Fruit fly (Drosophila melanogaster): ENCODE results near the gene CkIIalpha-i1.

The CkIIalpha-i1 gene

DNA sequence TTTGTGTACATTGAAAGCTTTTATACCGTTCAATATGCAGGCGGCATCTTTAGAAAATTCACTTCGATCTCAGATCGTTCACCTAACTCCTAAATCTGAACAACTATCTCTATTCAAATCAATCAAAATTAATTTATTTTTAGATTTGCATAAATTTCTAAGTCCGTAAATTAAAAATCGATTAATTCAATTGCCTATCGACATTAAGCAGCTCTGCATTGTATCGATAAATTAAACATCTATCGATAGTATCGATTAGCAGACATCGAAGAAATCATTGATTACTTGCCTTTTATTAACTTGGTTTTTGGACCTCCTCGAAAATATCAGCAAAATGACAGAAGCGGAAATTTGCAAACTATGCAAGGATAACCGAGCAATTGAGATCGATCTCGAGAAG lies at the start of gene CkIIalpha-i1 (continued):
- no peak for TF ChIP-seq luna (GFP tag; optimal IDR thresholded peaks at IDR 0.05)
- TF ChIP-seq croc (GFP tag; conservative IDR thresholded peaks at IDR 0.05): no peak
- TF ChIP-seq tx (GFP tag; optimal IDR thresholded peaks at IDR 0.05): no peak
- TF ChIP-seq Dbx (GFP tag; IDR thresholded peaks at IDR 0.05): no peak
- no peak for TF ChIP-seq tio (GFP tag; optimal IDR thresholded peaks at IDR 0.05)
- TF ChIP-seq PHDP (tag; optimal IDR thresholded peaks at IDR 0.05): no peak
- peak; percentile 99 for TF ChIP-seq tna (GFP tag; IDR thresholded peaks at IDR 0.05; ENCODE audit: partially characterized antibody)
- no peak for TF ChIP-seq gce (GFP tag; IDR thresholded peaks at IDR 0.05)
- TF ChIP-seq Xbp1 (GFP tag; optimal IDR thresholded peaks at IDR 0.05): no peak
- TF ChIP-seq CG11456 (GFP tag; IDR thresholded peaks at IDR 0.05): no peak
- TF ChIP-seq maf-S (GFP tag; optimal IDR thresholded peaks at IDR 0.05): no peak
- TF ChIP-seq Sry-δ (GFP tag; optimal IDR thresholded peaks at IDR 0.05): peak; percentile 63
- no peak for TF ChIP-seq CG31388 (GFP tag; optimal IDR thresholded peaks at IDR 0.05)
- no peak for TF ChIP-seq CG43689 (GFP tag; IDR thresholded peaks at IDR 0.05)
- no peak for TF ChIP-seq kah (GFP tag; optimal IDR thresholded peaks at IDR 0.05)
- TF ChIP-seq sna (GFP tag; IDR thresholded peaks at IDR 0.05; ENCODE audit: partially characterized antibody): peak; percentile 98
- no peak for TF ChIP-seq Deaf1 (tag; optimal IDR thresholded peaks at IDR 0.05)
- TF ChIP-seq wek (GFP tag; optimal IDR thresholded peaks at IDR 0.05): no peak
- TF ChIP-seq Sox102F (GFP tag; optimal IDR thresholded peaks at IDR 0.05): no peak
- no peak for TF ChIP-seq Hr78 (GFP tag; optimal IDR thresholded peaks at IDR 0.05)
- no peak for TF ChIP-seq CG9817 (tag; optimal IDR thresholded peaks at IDR 0.05)
- TF ChIP-seq salm (tag; optimal IDR thresholded peaks at IDR 0.05): no peak
- no peak for TF ChIP-seq sc (optimal IDR thresholded peaks at IDR 0.05)
- no peak for TF ChIP-seq sc (GFP tag; optimal IDR thresholded peaks at IDR 0.05)
- TF ChIP-seq ERR (GFP tag; optimal IDR thresholded peaks at IDR 0.05): no peak
- TF ChIP-seq eyg (GFP tag; optimal IDR thresholded peaks at IDR 0.05): no peak
- TF ChIP-seq lilli (GFP tag; optimal IDR thresholded peaks at IDR 0.05): no peak
- TF ChIP-seq Usf (GFP tag; optimal IDR thresholded peaks at IDR 0.05): no peak
- no peak for TF ChIP-seq row (GFP tag; IDR thresholded peaks at IDR 0.05)
- TF ChIP-seq Dfd (GFP tag; optimal IDR thresholded peaks at IDR 0.05): no peak
- TF ChIP-seq CG17802 (tag; optimal IDR thresholded peaks at IDR 0.05): no peak
- TF ChIP-seq CG7839 (tag; optimal IDR thresholded peaks at IDR 0.05): no peak
- TF ChIP-seq Fer3 (tag; optimal IDR thresholded peaks at IDR 0.05): no peak
- no peak for TF ChIP-seq H15 (GFP tag; IDR thresholded peaks at IDR 0.05)
- TF ChIP-seq CG7271 (tag; optimal IDR thresholded peaks at IDR 0.05): no peak
- TF ChIP-seq CG16815 (GFP tag; optimal IDR thresholded peaks at IDR 0.05): no peak
- no peak for TF ChIP-seq CG18476 (GFP tag; optimal IDR thresholded peaks at IDR 0.05)
- TF ChIP-seq Gsc (GFP tag; IDR thresholded peaks at IDR 0.05): no peak
- TF ChIP-seq CG13123 (GFP tag; optimal IDR thresholded peaks at IDR 0.05): no peak
- TF ChIP-seq CG5245 (GFP tag; optimal IDR thresholded peaks at IDR 0.05): no peak
- TF ChIP-seq ewg (GFP tag; optimal IDR thresholded peaks at IDR 0.05): no peak
- TF ChIP-seq phol (tag; optimal IDR thresholded peaks at IDR 0.05): no peak
- no peak for TF ChIP-seq Hr39 (optimal IDR thresholded peaks at IDR 0.05)
- no peak for TF ChIP-seq CG10654 (GFP tag; optimal IDR thresholded peaks at IDR 0.05)
- no peak for TF ChIP-seq so (GFP tag; IDR thresholded peaks at IDR 0.05)
- TF ChIP-seq CG12769 (tag; optimal IDR thresholded peaks at IDR 0.05): no peak
- no peak for TF ChIP-seq CG17359 (tag; optimal IDR thresholded peaks at IDR 0.05)
- no peak for TF ChIP-seq esg (GFP tag; conservative IDR thresholded peaks at IDR 0.05)
- no peak for TF ChIP-seq CG18764 (GFP tag; optimal IDR thresholded peaks at IDR 0.05)
- no peak for TF ChIP-seq CG16779 (GFP tag; IDR thresholded peaks at IDR 0.05)
- TF ChIP-seq ttk (GFP tag; IDR thresholded peaks at IDR 0.05): no peak
- TF ChIP-seq D19B (GFP tag; optimal IDR thresholded peaks at IDR 0.05): no peak
- TF ChIP-seq CG10147 (GFP tag; optimal IDR thresholded peaks at IDR 0.05): no peak
